Fruit fly (Drosophila melanogaster) whole organism, pupa: ENCODE data around the gene ND-23.

Experiments
- CG10348 ChIP-seq: fragments of 200-800 bp; sonication (Bioruptor generic); IDR thresholded peaks from 2 replicates; pipeline ENCODE4 v1.3.6; 2022; ENCODE audit warnings: missing biosample characterization, missing genetic modification characterization
- CG12605 ChIP-seq: fragments of 200-800 bp; sonication (Bioruptor generic); IDR thresholded peaks from 2 replicates; pipeline ENCODE4 v1.3.6; 2022; ENCODE audit warnings: missing biosample characterization, missing genetic modification characterization
- CG13204 ChIP-seq: fragments of 200-800 bp; sonication (Bioruptor generic); optimal IDR thresholded peaks from 2 replicates; lab custom pipeline; 2018; ENCODE audit warnings: missing biosample characterization, mild to moderate bottlenecking, missing genetic modification characterization, moderate library complexity
- CG14655 ChIP-seq: fragments of 200-800 bp; sonication (Bioruptor generic); optimal IDR thresholded peaks from 3 replicates; lab custom pipeline; 2017; ENCODE audit warnings: mild to moderate bottlenecking, missing biosample characterization, missing genetic modification reagents, missing genetic modification characterization
- CG15710 ChIP-seq: fragments of 200-800 bp; sonication (Bioruptor generic); optimal IDR thresholded peaks from 2 replicates; lab custom pipeline; 2018; ENCODE audit warnings: missing biosample characterization, mild to moderate bottlenecking, missing genetic modification characterization, moderate library complexity
- CG17806 ChIP-seq: fragments of 200-800 bp; sonication (Bioruptor generic); optimal IDR thresholded peaks from 2 replicates; lab custom pipeline; 2018; ENCODE audit warnings: missing biosample characterization, mild to moderate bottlenecking, missing genetic modification characterization, moderate library complexity
- CG32121 ChIP-seq: fragments of 200-800 bp; sonication (Bioruptor generic); IDR thresholded peaks from 2 replicates; pipeline ENCODE4 v1.3.6; 2022; ENCODE audit warnings: missing biosample characterization, missing genetic modification characterization
- CG34367 ChIP-seq: fragments of 200-800 bp; sonication (Bioruptor generic); optimal IDR thresholded peaks from 2 replicates; lab custom pipeline; 2018; ENCODE audit warnings: missing biosample characterization, mild to moderate bottlenecking, missing genetic modification characterization
- CG8159 ChIP-seq: fragments of 200-800 bp; sonication (Bioruptor generic); optimal IDR thresholded peaks from 3 replicates; lab custom pipeline; 2018; ENCODE audit warnings: missing biosample characterization, mild to moderate bottlenecking, missing genetic modification characterization, moderate library complexity
- CG8301 ChIP-seq: fragments of 200-800 bp; sonication (Bioruptor generic); optimal IDR thresholded peaks from 2 replicates; lab custom pipeline; 2018; ENCODE audit warnings: missing biosample characterization, mild to moderate bottlenecking, missing genetic modification characterization
- CG9948 ChIP-seq: fragments of 200-800 bp; sonication (Bioruptor generic); optimal IDR thresholded peaks from 2 replicates; lab custom pipeline; 2018; ENCODE audit warnings: missing biosample characterization, mild to moderate bottlenecking, missing genetic modification characterization, moderate library complexity
- D1 ChIP-seq: fragments of 200-800 bp; sonication (Bioruptor generic); optimal IDR thresholded peaks from 2 replicates; lab custom pipeline; 2018; ENCODE audit warnings: missing biosample characterization, mild to moderate bottlenecking, missing genetic modification characterization, moderate library complexity
- EcR ChIP-seq: fragments of 200-800 bp; sonication (Bioruptor generic); optimal IDR thresholded peaks from 3 replicates; lab custom pipeline; 2019; ENCODE audit warnings: missing biosample characterization, missing genetic modification characterization, mild to moderate bottlenecking, moderate library complexity, missing genetic modification reagents
- Ets98B ChIP-seq: fragments of 200-800 bp; sonication (Bioruptor generic); IDR thresholded peaks from 2 replicates; pipeline ENCODE4 v1.3.6; 2022; ENCODE audit warnings: missing biosample characterization, missing genetic modification characterization
- Pif1A ChIP-seq: fragments of 200-800 bp; sonication (Bioruptor generic); optimal IDR thresholded peaks from 3 replicates; lab custom pipeline; 2016; ENCODE audit warnings: missing biosample characterization, missing genetic modification characterization
- Pif1B ChIP-seq: fragments of 200-800 bp; sonication (Bioruptor generic); optimal IDR thresholded peaks from 3 replicates; lab custom pipeline; 2016; ENCODE audit warnings: missing biosample characterization, missing genetic modification characterization
- Snoo ChIP-seq: fragments of 200-800 bp; sonication (Bioruptor generic); optimal IDR thresholded peaks from 3 replicates; lab custom pipeline; 2017; ENCODE audit warnings: missing biosample characterization, mild to moderate bottlenecking, missing genetic modification characterization, inconsistent platforms
- fd96Ca ChIP-seq: fragments of 200-800 bp; sonication (Bioruptor generic); IDR thresholded peaks from 3 replicates; pipeline ENCODE4 v1.3.6; 2022; ENCODE audit warnings: missing biosample characterization, missing genetic modification characterization
- gl ChIP-seq: fragments of 200-800 bp; sonication (Bioruptor generic); optimal IDR thresholded peaks from 2 replicates; lab custom pipeline; 2018; ENCODE audit warnings: missing biosample characterization, mild to moderate bottlenecking, missing genetic modification characterization
- rn ChIP-seq: fragments of 200-800 bp; sonication (Bioruptor generic); IDR thresholded peaks from 2 replicates; pipeline ENCODE4 v1.3.6; 2022; ENCODE audit warnings: missing biosample characterization, missing genetic modification characterization

Gene ND-23

DNA sequence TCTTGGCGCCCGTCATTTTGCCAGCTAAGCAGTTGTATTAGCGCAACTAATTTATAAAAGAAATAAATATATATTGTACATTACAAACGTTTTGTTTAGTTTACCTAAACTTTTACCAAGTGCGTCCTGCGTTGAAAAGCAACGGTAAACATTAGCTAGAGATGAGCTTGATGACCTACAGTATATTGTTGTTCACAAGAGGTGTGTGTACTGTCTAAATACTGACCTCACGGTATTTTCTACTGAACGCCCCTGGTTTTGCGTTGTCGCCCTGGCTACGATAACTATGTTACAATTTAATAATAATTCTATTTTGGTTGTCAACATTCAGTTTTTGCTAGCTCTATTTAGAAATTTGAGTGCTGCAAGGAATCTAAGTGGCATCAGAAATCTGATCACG lies 44.5 kb downstream of the ND-23 start, which contains the start of gene Acyp2:
Gene Acyp2 (plus strand): TSS at position 262 of the 400 bp plus-strand sequence.
- TF ChIP-seq Pif1B (GFP tag; lab: Kevin White, UChicago) (no peak), Snoo (tag; lab: Kevin White, UChicago) (no peak), CG13204 (GFP tag; lab: Kevin White, UChicago) (no peak), CG32121 (GFP tag; lab: Robert Waterston, UW) (no peak), CG9948 (no peak), EcR (GFP tag; lab: Kevin White, UChicago) (no peak), fd96Ca (no peak), rn (GFP tag; lab: Robert Waterston, UW) (no peak)

DNA sequence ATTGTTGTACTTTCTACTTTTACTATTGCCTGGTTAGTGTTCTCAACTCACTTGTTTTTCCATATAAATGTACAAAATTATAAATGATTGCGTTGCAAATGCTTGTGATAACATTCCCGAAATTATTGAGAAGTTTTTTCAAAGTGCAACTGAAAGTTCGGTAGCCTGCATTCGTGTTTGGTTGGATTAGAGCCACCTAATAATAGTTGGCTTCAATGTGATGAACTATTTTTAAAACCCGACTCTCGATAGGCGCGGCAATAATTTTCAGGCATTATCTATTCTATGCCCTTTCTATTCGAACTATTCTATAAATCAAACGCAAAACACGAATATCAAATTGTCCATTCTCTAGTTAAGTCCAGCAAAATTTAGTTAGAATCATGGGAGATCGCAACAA lies 48.7 kb downstream of the ND-23 start, which contains the start of gene Uros2:
Gene Uros2 (plus strand): TSS at position 301 of the 400 bp plus-strand sequence.
- TF ChIP-seq CG9948, result no peak
- no peak for TF ChIP-seq rn (GFP tag; lab: Robert Waterston, UW)

DNA sequence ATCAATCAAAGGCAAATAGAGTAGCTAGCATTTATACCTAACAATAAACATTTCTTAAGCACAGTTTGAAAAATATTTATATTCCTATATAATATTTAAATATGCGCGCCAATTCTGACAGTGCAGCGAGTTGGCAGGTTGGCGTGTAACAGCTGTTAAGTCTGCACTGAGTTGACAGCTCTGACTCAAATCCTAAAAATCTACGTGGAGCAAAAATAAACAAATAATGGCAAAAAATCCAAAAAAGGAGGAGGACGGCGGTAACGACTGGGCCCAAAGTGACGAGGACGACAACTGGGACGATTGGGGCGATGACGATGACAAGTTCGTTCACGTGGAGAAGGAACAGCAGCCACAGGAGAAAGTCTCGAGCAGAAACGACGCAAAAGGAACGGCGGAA lies 50.4 kb downstream of the ND-23 start, which contains the start of gene CG9590:
Gene CG9590 (plus strand): TSS at position 166 of the 400 bp plus-strand sequence.
- TF ChIP-seq CG12605 (no peak), Snoo (tag; lab: Kevin White, UChicago) (no peak), D1 (tag; lab: Kevin White, UChicago) (no peak), Pif1B (GFP tag; lab: Kevin White, UChicago) (no peak), EcR (GFP tag; lab: Kevin White, UChicago) (no peak), CG14655 (no peak), CG32121 (GFP tag; lab: Robert Waterston, UW) (no peak), gl (tag; lab: Kevin White, UChicago) (no peak), CG8301 (no peak), fd96Ca (no peak), Ets98B (GFP tag; lab: Robert Waterston, UW) (no peak), CG13204 (GFP tag; lab: Kevin White, UChicago) (no peak), CG17806 (tag; lab: Kevin White, UChicago) (no peak), Pif1A (GFP tag; lab: Kevin White, UChicago) (no peak), CG8159 (tag; lab: Kevin White, UChicago) (no peak), CG15710 (tag; lab: Kevin White, UChicago) (no peak), CG10348 (GFP tag; lab: Robert Waterston, UW) (no peak), CG34367 (tag; lab: Kevin White, UChicago) (no peak)
- TF ChIP-seq, all 21 proteins: peak for 0
